Fruit fly (Drosophila melanogaster) whole organism, embryonic: Measurements from ENCODE around the gene Cog3.

Experiments
- CG11456 ChIP-seq: fragments of 200-800 bp; sonication (Bioruptor generic); IDR thresholded peaks from 3 replicates; pipeline ENCODE4 v1.3.6; 2022; ENCODE audit warnings: missing biosample characterization, missing genetic modification characterization
- CG11504 ChIP-seq: fragments of 200-800 bp; sonication (Bioruptor generic); optimal IDR thresholded peaks from 3 replicates; lab custom pipeline; 2019; ENCODE audit warnings: missing biosample characterization, mild to moderate bottlenecking, missing genetic modification characterization, moderate library complexity
- CG12219 ChIP-seq: fragments of 200-800 bp; sonication (Bioruptor generic); optimal IDR thresholded peaks from 3 replicates; lab custom pipeline; 2018; ENCODE audit warnings: missing biosample characterization, mild to moderate bottlenecking, missing genetic modification characterization
- CG12391 ChIP-seq: fragments of 200-800 bp; sonication (Bioruptor generic); optimal IDR thresholded peaks from 3 replicates; lab custom pipeline; 2018; ENCODE audit warnings: missing biosample characterization, mild to moderate bottlenecking, missing genetic modification characterization, moderate library complexity
- CG14965 ChIP-seq: fragments of 200-800 bp; sonication (Bioruptor generic); optimal IDR thresholded peaks from 2 replicates; lab custom pipeline; 2016; ENCODE audit warnings: missing biosample characterization, missing genetic modification characterization, borderline replicate concordance
- CG15073 ChIP-seq: fragments of 200-800 bp; sonication (Bioruptor generic); optimal IDR thresholded peaks from 2 replicates; lab custom pipeline; 2016; ENCODE audit warnings: missing biosample characterization, missing genetic modification characterization
- CG1529 ChIP-seq: fragments of 200-800 bp; sonication (Bioruptor generic); optimal IDR thresholded peaks from 3 replicates; lab custom pipeline; 2018; ENCODE audit warnings: missing biosample characterization, missing genetic modification characterization
- CG15479 ChIP-seq: fragments of 200-800 bp; sonication (Bioruptor generic); optimal IDR thresholded peaks from 3 replicates; lab custom pipeline; 2019; ENCODE audit warnings: missing biosample characterization, mild to moderate bottlenecking, missing genetic modification characterization, moderate library complexity
- CG17361 ChIP-seq: fragments of 200-800 bp; sonication (Bioruptor generic); IDR thresholded peaks from 3 replicates; pipeline ENCODE4 v1.3.6; 2022; ENCODE audit warnings: missing biosample characterization, missing genetic modification characterization
- CG17385 ChIP-seq: fragments of 200-800 bp; sonication (Bioruptor generic); optimal IDR thresholded peaks from 3 replicates; lab custom pipeline; 2018; ENCODE audit warnings: missing biosample characterization, mild to moderate bottlenecking, missing genetic modification characterization
- CG2116 ChIP-seq: fragments of 200-800 bp; sonication (Bioruptor generic); optimal IDR thresholded peaks from 3 replicates; lab custom pipeline; 2018; ENCODE audit warnings: missing biosample characterization, mild to moderate bottlenecking, missing genetic modification characterization
- CG5953 ChIP-seq: fragments of 200-800 bp; sonication (Bioruptor generic); IDR thresholded peaks from 2 replicates; pipeline ENCODE4 v1.3.6; 2022; ENCODE audit warnings: missing biosample characterization, missing genetic modification characterization
- CG6254 ChIP-seq: fragments of 200-800 bp; sonication (Bioruptor generic); optimal IDR thresholded peaks from 3 replicates; lab custom pipeline; 2017; ENCODE audit warnings: mild to moderate bottlenecking, missing biosample characterization, missing genetic modification reagents, missing genetic modification characterization
- CG7556 ChIP-seq: fragments of 200-800 bp; sonication (Bioruptor generic); optimal IDR thresholded peaks from 2 replicates; lab custom pipeline; 2017; ENCODE audit warnings: missing biosample characterization, mild to moderate bottlenecking, missing genetic modification characterization
- CG8089 ChIP-seq: fragments of 200-800 bp; sonication (Bioruptor generic); optimal IDR thresholded peaks from 3 replicates; lab custom pipeline; 2016; ENCODE audit warnings: missing biosample characterization, missing genetic modification characterization
- CG8290 ChIP-seq, 3 experiments: fragments of 200-800 bp; sonication (Bioruptor generic); optimal IDR thresholded peaks; 2 replicates each; lab custom pipeline; 2016 to 2019; ENCODE audit warnings: missing biosample characterization in 3 of 3, missing genetic modification characterization in 3 of 3, mild to moderate bottlenecking in 2 of 3, moderate library complexity in 1 of 3
- CG8388 ChIP-seq: fragments of 200-800 bp; sonication (Bioruptor generic); optimal IDR thresholded peaks from 2 replicates; lab custom pipeline; 2019; ENCODE audit warnings: missing biosample characterization, mild to moderate bottlenecking, missing genetic modification characterization, moderate library complexity
- CG9817 ChIP-seq: fragments of 200-800 bp; sonication (Bioruptor generic); optimal IDR thresholded peaks from 2 replicates; lab custom pipeline; 2018; ENCODE audit warnings: missing biosample characterization, mild to moderate bottlenecking, missing genetic modification characterization, moderate library complexity
- CG9876 ChIP-seq: fragments of 200-800 bp; sonication (Bioruptor generic); optimal IDR thresholded peaks from 2 replicates; lab custom pipeline; 2016; ENCODE audit warnings: missing biosample characterization, missing genetic modification characterization
- CTCF ChIP-seq: fragments of 200-800 bp; sonication (Bioruptor generic); optimal IDR thresholded peaks from 2 replicates; lab custom pipeline; 2017; ENCODE audit warnings: missing biosample characterization, mild to moderate bottlenecking, missing genetic modification characterization, moderate library complexity
- D ChIP-seq, 2 experiments: fragments of 200-800 bp in 1 of 2; fragments of >200 bp in 1 of 2; sonication (Bioruptor generic) in 1 of 2; optimal IDR thresholded peaks; 2 replicates in 1 of 2; 3 replicates in 1 of 2; lab custom pipeline; 2017; ENCODE audit warnings: mild to moderate bottlenecking in 1 of 2, missing biosample characterization in 1 of 2, missing genetic modification characterization in 1 of 2, missing genetic modification reagents in 1 of 2
- Dbx ChIP-seq: fragments of 200-800 bp; sonication (Bioruptor generic); IDR thresholded peaks from 3 replicates; pipeline ENCODE4 v1.3.6; 2022; ENCODE audit warnings: missing biosample characterization, missing genetic modification characterization
- E2f1 ChIP-seq: fragments of 200-800 bp; sonication (Bioruptor generic); IDR thresholded peaks from 2 replicates; pipeline ENCODE4 v1.3.6; 2022; ENCODE audit warnings: missing biosample characterization, missing genetic modification characterization
- Fer3 ChIP-seq: fragments of 200-800 bp; sonication (Bioruptor generic); optimal IDR thresholded peaks from 2 replicates; lab custom pipeline; 2018; ENCODE audit warnings: missing biosample characterization, mild to moderate bottlenecking, missing genetic modification characterization, moderate library complexity
- HHEX ChIP-seq: fragments of 200-800 bp; sonication (Bioruptor generic); optimal IDR thresholded peaks from 3 replicates; lab custom pipeline; 2017; ENCODE audit warnings: missing biosample characterization, mild to moderate bottlenecking, missing genetic modification characterization, missing genetic modification reagents
- Meics ChIP-seq: fragments of 200-800 bp; sonication (Bioruptor generic); optimal IDR thresholded peaks from 2 replicates; lab custom pipeline; 2017; ENCODE audit warnings: missing biosample characterization, mild to moderate bottlenecking, missing genetic modification characterization
- Opbp ChIP-seq: fragments of 200-800 bp; sonication (Bioruptor generic); IDR thresholded peaks from 3 replicates; pipeline ENCODE4 v1.3.6; 2022; ENCODE audit warnings: missing biosample characterization, missing genetic modification characterization; ENCODE audit not compliant: partially characterized antibody
- PHDP ChIP-seq: fragments of 200-800 bp; sonication (Bioruptor generic); optimal IDR thresholded peaks from 3 replicates; lab custom pipeline; 2018; ENCODE audit warnings: missing biosample characterization, mild to moderate bottlenecking, missing genetic modification characterization, moderate library complexity
- Ptx1 ChIP-seq: fragments of 200-800 bp; sonication (Bioruptor generic); IDR thresholded peaks from 2 replicates; pipeline ENCODE4 v1.3.6; 2022; ENCODE audit warnings: missing biosample characterization, missing genetic modification characterization
- Sox100B ChIP-seq: fragments of 200-800 bp; sonication (Bioruptor generic); optimal IDR thresholded peaks from 3 replicates; lab custom pipeline; 2018; ENCODE audit warnings: missing biosample characterization, mild to moderate bottlenecking, missing genetic modification characterization
- Spps ChIP-seq: fragments of 200-800 bp; sonication (Bioruptor generic); optimal IDR thresholded peaks from 2 replicates; lab custom pipeline; 2018; ENCODE audit warnings: missing biosample characterization, mild to moderate bottlenecking, missing genetic modification characterization
- ash1 ChIP-seq: fragments of 200-800 bp; sonication (Bioruptor generic); optimal IDR thresholded peaks from 2 replicates; lab custom pipeline; 2018; ENCODE audit warnings: missing biosample characterization, mild to moderate bottlenecking, missing genetic modification characterization
- bab2 ChIP-seq: fragments of 200-800 bp; sonication (Bioruptor generic); optimal IDR thresholded peaks from 2 replicates; lab custom pipeline; 2016; ENCODE audit warnings: missing biosample characterization, missing genetic modification characterization
- bbx ChIP-seq: fragments of 200-800 bp; sonication (Bioruptor generic); IDR thresholded peaks from 2 replicates; pipeline ENCODE4 v1.3.6; 2022; ENCODE audit warnings: missing biosample characterization, missing genetic modification characterization; ENCODE audit not compliant: partially characterized antibody
- crol ChIP-seq: fragments of 200-800 bp; sonication (Bioruptor generic); IDR thresholded peaks from 2 replicates; pipeline ENCODE4 v1.3.6; 2022; ENCODE audit warnings: missing biosample characterization, missing genetic modification characterization
- dmrt11E ChIP-seq: fragments of 200-800 bp; sonication (Bioruptor generic); optimal IDR thresholded peaks from 3 replicates; lab custom pipeline; 2018; ENCODE audit warnings: missing biosample characterization, mild to moderate bottlenecking, missing genetic modification characterization, moderate library complexity
- eve ChIP-seq, 2 experiments: fragments of >200 bp; optimal IDR thresholded peaks; 2 replicates each; lab custom pipeline; 2017; ENCODE audit warnings: missing biosample characterization in 2 of 2, missing genetic modification characterization in 2 of 2
- ftz-f1 ChIP-seq: fragments of 200-800 bp; sonication (Bioruptor generic); optimal IDR thresholded peaks from 2 replicates; lab custom pipeline; 2016; ENCODE audit warnings: missing biosample characterization, missing genetic modification characterization
- gem ChIP-seq: fragments of 200-800 bp; sonication (Bioruptor generic); optimal IDR thresholded peaks from 2 replicates; lab custom pipeline; 2019; ENCODE audit warnings: missing biosample characterization, mild to moderate bottlenecking, missing genetic modification characterization, moderate library complexity
- grau ChIP-seq: fragments of 200-800 bp; optimal IDR thresholded peaks from 3 replicates; lab custom pipeline; 2019; ENCODE audit warnings: missing biosample characterization, mild to moderate bottlenecking, missing genetic modification characterization, moderate library complexity
- hbn ChIP-seq: fragments of 200-800 bp; sonication (Bioruptor generic); IDR thresholded peaks from 2 replicates; pipeline ENCODE4 v1.3.6; 2022; ENCODE audit warnings: missing biosample characterization, missing genetic modification characterization; ENCODE audit not compliant: partially characterized antibody
- lola ChIP-seq, 3 experiments: fragments of >200 bp in 2 of 3; fragments of 200-800 bp in 1 of 3; sonication (Bioruptor generic) in 1 of 3; optimal IDR thresholded peaks; 2 replicates each; lab custom pipeline; 2017 to 2019; ENCODE audit warnings: missing biosample characterization in 3 of 3, missing genetic modification characterization in 3 of 3, mild to moderate bottlenecking in 1 of 3, moderate library complexity in 1 of 3
- pfk ChIP-seq: fragments of 200-800 bp; sonication (Bioruptor generic); optimal IDR thresholded peaks from 2 replicates; lab custom pipeline; 2018; ENCODE audit warnings: missing biosample characterization, mild to moderate bottlenecking, missing genetic modification characterization, moderate library complexity
- psq ChIP-seq: fragments of 200-800 bp; sonication (Bioruptor generic); optimal IDR thresholded peaks from 2 replicates; lab custom pipeline; 2017; ENCODE audit warnings: missing biosample characterization, missing genetic modification characterization
- row ChIP-seq: fragments of 200-800 bp; sonication (Bioruptor generic); IDR thresholded peaks from 3 replicates; pipeline ENCODE4 v1.3.6; 2022; ENCODE audit warnings: missing biosample characterization, missing genetic modification characterization
- unpg ChIP-seq: fragments of 200-800 bp; sonication (Bioruptor generic); optimal IDR thresholded peaks from 3 replicates; lab custom pipeline; 2018; ENCODE audit warnings: missing biosample characterization, mild to moderate bottlenecking, missing genetic modification characterization, moderate library complexity
- wek ChIP-seq: fragments of 200-800 bp; sonication (Bioruptor generic); optimal IDR thresholded peaks from 3 replicates; lab custom pipeline; 2018; ENCODE audit warnings: missing biosample characterization, mild to moderate bottlenecking, missing genetic modification characterization, moderate library complexity

Cog3 gene

dm6 chr2L:3439502-3439901 lies 17.4 kb downstream of the Cog3 start (continued):
- TF ChIP-seq lola (GFP tag; optimal IDR thresholded peaks at IDR 0.05; lab: Kevin White, UChicago) (peak in 1 of 3 experiments; percentile 70), CG12391 (tag; lab: Kevin White, UChicago) (peak; percentile 37), gem (tag; lab: Kevin White, UChicago) (peak; percentile 70), HHEX (GFP tag; lab: Kevin White, UChicago) (no peak), PHDP (tag; lab: Kevin White, UChicago) (peak; percentile 24), grau (tag; lab: Kevin White, UChicago) (peak; percentile 26), crol (no peak), CG17361 (GFP tag; lab: Robert Waterston, UW) (peak; percentile 14; the same call in 1 of the 3 replicates), row (GFP tag; lab: Robert Waterston, UW) (peak; percentile 52), dmrt11E (tag; lab: Kevin White, UChicago) (peak; percentile 69), Spps (peak; percentile 42), CG8388 (GFP tag; lab: Kevin White, UChicago) (peak; percentile 37), unpg (GFP tag; lab: Kevin White, UChicago) (peak; percentile 41), eve (GFP tag; optimal IDR thresholded peaks at IDR 0.05; lab: Kevin White, UChicago) (peak in 1 of 2 experiments; percentile 2)
- TF ChIP-seq, all 482 proteins: peak for 47

- no peak for TF ChIP-seq Dbx (GFP tag; lab: Robert Waterston, UW)
- no peak for TF ChIP-seq CG6254 (GFP tag; lab: Kevin White, UChicago)
- TF ChIP-seq CG8290 (GFP tag; optimal IDR thresholded peaks at IDR 0.05; lab: Kevin White, UChicago), result peak; percentile 87
- TF ChIP-seq CG8290 (tag; optimal IDR thresholded peaks at IDR 0.05; lab: Kevin White, UChicago), result peak; percentile 50 to 99
- TF ChIP-seq hbn (GFP tag; lab: Robert Waterston, UW), result no peak
- TF ChIP-seq CG17385, result no peak
- no peak for TF ChIP-seq CG12219 (GFP tag; lab: Kevin White, UChicago)
Measured at dm6 chr2L:3438078-3438477, 18.8 kb downstream of the Cog3 start.

- TF ChIP-seq wek (GFP tag; lab: Kevin White, UChicago), result peak; percentile 6
- TF ChIP-seq CG9876, result no peak
- peak; percentile 43 for TF ChIP-seq CTCF
- TF ChIP-seq CG5953 (GFP tag; lab: Robert Waterston, UW), result 0 out of 2 replicates have a peak, but pooled peaks have one; percentile 16
- no peak for TF ChIP-seq Opbp (GFP tag; lab: Robert Waterston, UW)
- no peak for TF ChIP-seq CG2116 (GFP tag; lab: Kevin White, UChicago)
- no peak for TF ChIP-seq CG15073
- peak; percentile 4 for TF ChIP-seq CG8089
- no peak for TF ChIP-seq psq (GFP tag; lab: Kevin White, UChicago)
- TF ChIP-seq Ptx1, result peak; percentile 54
- TF ChIP-seq CG11504, result peak; percentile 77
- TF ChIP-seq Meics (GFP tag; lab: Kevin White, UChicago), result peak; percentile 42
- no peak for TF ChIP-seq ftz-f1 (GFP tag; lab: Kevin White, UChicago)
- peak; percentile 39 for TF ChIP-seq CG9817 (tag; lab: Kevin White, UChicago)
- TF ChIP-seq Spps, result peak; percentile 37
- TF ChIP-seq E2f1 (GFP tag; lab: Robert Waterston, UW), result peak; percentile 49
- TF ChIP-seq CG7556, result no peak
- no peak for TF ChIP-seq bbx
- TF ChIP-seq CG11456 (GFP tag; lab: Robert Waterston, UW), result no peak
- TF ChIP-seq CG15479 (GFP tag; lab: Kevin White, UChicago), result no peak
- no peak for TF ChIP-seq D (optimal IDR thresholded peaks at IDR 0.05; lab: Kevin White, UChicago)
- TF ChIP-seq D (GFP tag; optimal IDR thresholded peaks at IDR 0.05; lab: Kevin White, UChicago), result peak; percentile 25
- TF ChIP-seq CG1529 (GFP tag; lab: Kevin White, UChicago), result peak; percentile 40
- TF ChIP-seq Fer3 (tag; lab: Kevin White, UChicago), result peak; percentile 36
- no peak for TF ChIP-seq bab2 (GFP tag; lab: Kevin White, UChicago)
- no peak for TF ChIP-seq CG14965 (GFP tag; lab: Kevin White, UChicago)
- peak; percentile 67 for TF ChIP-seq Sox100B (GFP tag; lab: Kevin White, UChicago)
- no peak for TF ChIP-seq pfk (GFP tag; lab: Kevin White, UChicago)
- no peak for TF ChIP-seq ash1 (GFP tag; lab: Kevin White, UChicago)
Measured at dm6 chr2L:3437068-3437467, 19.8 kb downstream of the Cog3 start.
